Worm (Caenorhabditis elegans) whole organism, midembryonic: ENCODE measurements around the gene C56E6.2.

Source experiments
- T22C8.4 ChIP-seq: fragments of 200-800 bp; sonication (Bioruptor generic); IDR thresholded peaks from 2 replicates; pipeline ENCODE4 v1.3.6; 2022; ENCODE audit warnings: missing genetic modification characterization, missing compliant biosample characterization
- cog-1 ChIP-seq: sonication (generic microtip); optimal IDR thresholded peaks from 2 replicates; lab custom pipeline; 2016; ENCODE audit warnings: missing genetic modification characterization, missing compliant biosample characterization
- flt-1 ChIP-seq: fragments of 200-800 bp; sonication (Bioruptor generic); IDR thresholded peaks from 2 replicates; pipeline ENCODE4 v1.3.6; 2022; ENCODE audit warnings: missing genetic modification characterization, missing compliant biosample characterization
- ztf-23 ChIP-seq: fragments of 200-800 bp; sonication (Bioruptor generic); IDR thresholded peaks from 2 replicates; pipeline ENCODE4 v1.3.6; 2022; ENCODE audit warnings: missing genetic modification reagents, missing genetic modification characterization, missing compliant biosample characterization

DNA sequence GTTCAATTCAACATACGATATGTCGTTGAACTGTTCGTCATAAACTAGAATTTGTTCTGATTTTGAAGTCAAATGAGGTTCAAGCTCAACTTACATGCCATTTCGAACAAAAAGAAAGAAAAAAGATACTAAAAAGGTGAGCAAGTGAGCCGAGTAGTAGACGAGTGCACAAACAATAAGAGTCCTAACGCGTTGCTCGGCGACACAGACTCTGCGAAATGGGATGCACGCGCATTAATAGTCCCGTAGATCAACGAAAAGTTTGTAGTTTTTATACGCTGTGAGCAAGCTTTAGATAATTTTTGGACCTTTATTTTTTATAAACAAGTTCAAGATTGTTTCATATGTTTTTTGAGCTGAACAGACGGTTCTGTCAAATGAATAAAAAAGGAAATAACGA, 3.9 kb downstream of the C56E6.2 start, which contains the start of gene C56E6.4:
- TF ChIP-seq T22C8.4 (GFP tag; lab: Robert Waterston, UW) (no peak), ztf-23 (GFP tag; lab: Robert Waterston, UW) (no peak), flt-1 (no peak), cog-1 (tag; lab: Kevin White, UChicago) (no peak)
